Fruit fly (Drosophila melanogaster) whole organism, pupa: ENCODE data around the gene ND-ACP.

Source experiments
- CG10348 ChIP-seq: fragments of 200-800 bp; sonication (Bioruptor generic); IDR thresholded peaks from 2 replicates; pipeline ENCODE4 v1.3.6; 2022; ENCODE audit warnings: missing biosample characterization, missing genetic modification characterization
- CG12605 ChIP-seq: fragments of 200-800 bp; sonication (Bioruptor generic); IDR thresholded peaks from 2 replicates; pipeline ENCODE4 v1.3.6; 2022; ENCODE audit warnings: missing biosample characterization, missing genetic modification characterization
- CG15710 ChIP-seq: fragments of 200-800 bp; sonication (Bioruptor generic); optimal IDR thresholded peaks from 2 replicates; lab custom pipeline; 2018; ENCODE audit warnings: missing biosample characterization, mild to moderate bottlenecking, missing genetic modification characterization, moderate library complexity
- CG8301 ChIP-seq: fragments of 200-800 bp; sonication (Bioruptor generic); optimal IDR thresholded peaks from 2 replicates; lab custom pipeline; 2018; ENCODE audit warnings: missing biosample characterization, mild to moderate bottlenecking, missing genetic modification characterization
- CG9948 ChIP-seq: fragments of 200-800 bp; sonication (Bioruptor generic); optimal IDR thresholded peaks from 2 replicates; lab custom pipeline; 2018; ENCODE audit warnings: missing biosample characterization, mild to moderate bottlenecking, missing genetic modification characterization, moderate library complexity
- Pif1A ChIP-seq: fragments of 200-800 bp; sonication (Bioruptor generic); optimal IDR thresholded peaks from 3 replicates; lab custom pipeline; 2016; ENCODE audit warnings: missing biosample characterization, missing genetic modification characterization
- Pif1B ChIP-seq: fragments of 200-800 bp; sonication (Bioruptor generic); optimal IDR thresholded peaks from 3 replicates; lab custom pipeline; 2016; ENCODE audit warnings: missing biosample characterization, missing genetic modification characterization
- fd96Ca ChIP-seq: fragments of 200-800 bp; sonication (Bioruptor generic); IDR thresholded peaks from 3 replicates; pipeline ENCODE4 v1.3.6; 2022; ENCODE audit warnings: missing biosample characterization, missing genetic modification characterization
- rn ChIP-seq: fragments of 200-800 bp; sonication (Bioruptor generic); IDR thresholded peaks from 2 replicates; pipeline ENCODE4 v1.3.6; 2022; ENCODE audit warnings: missing biosample characterization, missing genetic modification characterization

DNA sequence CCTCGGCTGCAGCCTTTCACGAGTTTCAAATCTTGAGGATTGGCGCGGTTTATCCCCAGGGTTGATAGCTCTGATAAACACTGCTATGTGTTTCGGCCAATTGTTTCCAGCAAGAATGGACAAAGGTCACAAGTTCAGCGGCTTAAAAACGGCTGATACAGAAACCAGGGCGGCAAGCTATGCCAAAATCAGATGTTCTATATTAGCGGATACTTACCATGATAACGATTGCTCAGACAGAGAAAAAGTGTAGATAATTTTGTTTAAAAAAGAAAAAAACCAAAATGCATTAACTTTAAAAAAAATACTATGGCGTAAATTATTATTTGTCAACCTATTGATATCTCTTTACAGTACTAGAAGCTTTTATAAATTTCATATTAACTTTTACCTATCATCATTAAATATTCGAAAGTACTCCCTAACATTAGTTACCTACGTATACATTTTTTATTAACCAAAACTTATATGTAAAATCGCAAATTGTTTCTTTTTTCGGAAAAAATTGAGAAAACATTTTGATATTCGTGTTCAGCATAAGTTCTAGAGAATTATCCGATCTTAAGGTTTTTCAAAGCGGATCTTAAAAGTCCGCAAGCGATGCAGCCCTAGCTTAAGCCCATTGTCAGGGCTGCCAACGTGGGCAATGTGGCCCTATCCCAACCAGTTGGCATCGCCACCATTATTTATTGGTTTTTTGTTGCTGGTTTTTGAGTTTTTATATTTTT is 16.5 kb upstream of the ND-ACP start, which contains the start of the genes sturkopf and Herc4:
- TF ChIP-seq CG10348 (no peak), Pif1A (GFP tag; lab: Kevin White, UChicago) (no peak), Pif1B (GFP tag; lab: Kevin White, UChicago) (no peak), CG9948 (peak; percentile 64), CG8301 (tag; lab: Kevin White, UChicago) (peak; percentile 63), CG15710 (tag; lab: Kevin White, UChicago) (peak; percentile 75), fd96Ca (GFP tag; lab: Robert Waterston, UW) (peak; percentile 60), rn (GFP tag; lab: Robert Waterston, UW) (no peak), CG12605 (GFP tag; lab: Robert Waterston, UW) (peak; percentile 54)
